Worm (Caenorhabditis elegans) whole organism, L2 larva: ENCODE results near the gene K06H6.2.

Experiments used
- C34F6.9 ChIP-seq: fragments of 150-350 bp; optimal IDR thresholded peaks from 2 replicates; lab custom pipeline; 2014; ENCODE audit warnings: missing biosample characterization, missing genetic modification characterization
- aly-2 ChIP-seq: fragments of 150-350 bp; optimal IDR thresholded peaks from 2 replicates; lab custom pipeline; 2014; ENCODE audit warnings: missing biosample characterization, missing genetic modification characterization
- ceh-16 ChIP-seq: fragments of 150-350 bp; optimal IDR thresholded peaks from 2 replicates; lab custom pipeline; 2014; ENCODE audit warnings: missing biosample characterization, missing genetic modification characterization
- lin-11 ChIP-seq: fragments of 150-350 bp; sonication (generic microtip); optimal IDR thresholded peaks from 2 replicates; lab custom pipeline; 2014; ENCODE audit warnings: missing biosample characterization, missing genetic modification characterization, inconsistent platforms, mixed read lengths
- lin-13 ChIP-seq: fragments of 150-350 bp; optimal IDR thresholded peaks from 2 replicates; lab custom pipeline; 2014; ENCODE audit warnings: missing biosample characterization, missing genetic modification reagents, missing genetic modification characterization
- nhr-10 ChIP-seq: sonication (generic microtip); optimal IDR thresholded peaks from 2 replicates; lab custom pipeline; 2017; ENCODE audit warnings: missing biosample characterization, missing genetic modification characterization
- nhr-12 ChIP-seq: fragments of 150-350 bp; optimal IDR thresholded peaks from 2 replicates; lab custom pipeline; 2014; ENCODE audit warnings: missing biosample characterization, missing genetic modification characterization
- nhr-129 ChIP-seq: fragments of 150-350 bp; optimal IDR thresholded peaks from 2 replicates; lab custom pipeline; 2014; ENCODE audit warnings: missing biosample characterization, missing genetic modification characterization
- nhr-237 ChIP-seq: fragments of 150-350 bp; optimal IDR thresholded peaks from 2 replicates; lab custom pipeline; 2014; ENCODE audit warnings: missing biosample characterization, missing genetic modification characterization
- nhr-25 ChIP-seq: fragments of 150-350 bp; sonication (generic microtip); optimal IDR thresholded peaks from 3 replicates; lab custom pipeline; 2014; ENCODE audit warnings: missing biosample characterization, missing genetic modification characterization
- skn-1 ChIP-seq: sonication (generic microtip); optimal IDR thresholded peaks from 2 replicates; lab custom pipeline; 2017; ENCODE audit warnings: missing biosample characterization, missing genetic modification characterization
- sma-3 ChIP-seq: sonication (generic microtip); optimal IDR thresholded peaks from 2 replicates; lab custom pipeline; 2016; ENCODE audit warnings: missing genetic modification reagents, missing genetic modification characterization, missing compliant biosample characterization
- snpc-4 ChIP-seq: fragments of 150-350 bp; optimal IDR thresholded peaks from 2 replicates; lab custom pipeline; 2014; ENCODE audit warnings: missing biosample characterization, missing genetic modification characterization
- ztf-4 ChIP-seq: fragments of 150-350 bp; optimal IDR thresholded peaks from 2 replicates; lab custom pipeline; 2014; ENCODE audit warnings: missing biosample characterization, missing genetic modification characterization

Gene K06H6.2

DNA sequence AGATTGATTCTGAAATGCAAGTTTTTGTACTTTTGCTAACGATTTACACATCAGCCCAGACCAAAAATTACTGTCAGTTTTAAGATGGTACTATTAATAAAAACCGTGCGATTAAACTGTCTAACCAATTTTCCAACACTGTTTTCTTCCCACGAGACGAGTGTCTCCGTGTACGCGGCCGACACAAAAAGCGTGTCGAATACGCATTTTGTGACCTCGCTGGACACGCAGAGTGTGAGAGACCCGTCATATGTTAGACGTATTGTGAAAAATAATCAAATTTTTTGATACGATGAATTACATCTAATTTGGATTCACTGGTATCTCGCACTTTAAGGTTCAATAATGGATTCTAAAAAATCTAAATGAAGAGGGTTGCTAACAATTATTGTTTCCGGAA lies 50.1 kb downstream of the K06H6.2 start (continued):
- no peak for TF ChIP-seq aly-2 (tag; lab: Kevin White, UChicago)
- TF ChIP-seq C34F6.9, result peak; percentile 4
- no peak for TF ChIP-seq nhr-10 (tag; lab: Kevin White, UChicago)
- no peak for TF ChIP-seq sma-3 (GFP tag; lab: Kevin White, UChicago)

DNA sequence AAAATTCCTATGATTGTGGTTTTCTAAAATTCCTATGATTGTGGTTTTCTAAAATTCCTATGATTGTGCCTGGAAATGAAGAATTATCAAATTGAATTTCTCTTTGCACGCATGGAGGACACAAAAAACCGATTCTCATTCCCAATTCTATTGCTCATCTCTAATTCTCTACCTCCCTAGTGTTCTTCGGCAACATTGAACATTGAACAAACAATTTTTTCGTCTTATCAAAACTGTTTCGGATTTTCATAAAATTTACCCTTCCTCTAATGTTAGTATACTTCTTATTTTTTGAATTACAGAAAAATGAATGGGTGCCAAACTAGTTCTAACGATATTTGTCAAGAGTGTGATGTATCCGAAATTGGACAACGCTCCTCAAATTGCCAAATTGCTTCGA lies 50.7 kb downstream of the K06H6.2 start, which contains the start of gene pals-31:
Gene pals-31 (plus strand): TSS at position 301 of the 400 bp plus-strand sequence.
- TF ChIP-seq nhr-237 (tag; lab: Kevin White, UChicago), result no peak
- no peak for TF ChIP-seq ztf-4
- TF ChIP-seq snpc-4, result no peak
- TF ChIP-seq nhr-12 (tag; lab: Kevin White, UChicago), result no peak
- TF ChIP-seq lin-11 (tag; lab: Kevin White, UChicago), result no peak
- TF ChIP-seq lin-13, result no peak
- no peak for TF ChIP-seq skn-1 (tag; lab: Kevin White, UChicago)
- no peak for TF ChIP-seq nhr-129 (tag; lab: Kevin White, UChicago)
- no peak for TF ChIP-seq nhr-25 (tag; lab: Kevin White, UChicago)
- no peak for TF ChIP-seq ceh-16 (tag; lab: Kevin White, UChicago)
